Worm (Caenorhabditis elegans) whole organism, young adult: ENCODE measurements around the gene hrg-10.

Experiments
- B0019.2 ChIP-seq: fragments of 200-800 bp; sonication (Bioruptor generic); conservative IDR thresholded peaks from 2 replicates; pipeline ENCODE4 v1.3.6; 2022; ENCODE audit warnings: missing genetic modification reagents, missing genetic modification characterization, missing compliant biosample characterization
- F23B12.7 ChIP-seq: sonication (generic microtip); optimal IDR thresholded peaks from 2 replicates; lab custom pipeline; 2017; ENCODE audit warnings: missing genetic modification characterization, mild to moderate bottlenecking, missing compliant biosample characterization, antibody characterized with exemption, moderate library complexity; ENCODE audit not compliant: insufficient read depth
- F55B11.4 ChIP-seq: sonication (generic microtip); optimal IDR thresholded peaks from 2 replicates; lab custom pipeline; 2016; ENCODE audit warnings: missing compliant biosample characterization, missing genetic modification characterization, borderline replicate concordance; ENCODE audit not compliant: insufficient read depth
- F57A8.1 ChIP-seq: fragments of 200-800 bp; sonication (Bioruptor generic); optimal IDR thresholded peaks from 2 replicates; lab custom pipeline; 2018; ENCODE audit warnings: mild to moderate bottlenecking, missing genetic modification characterization, moderate library complexity, missing compliant biosample characterization
- F57C9.4 ChIP-seq: sonication (generic microtip); optimal IDR thresholded peaks from 2 replicates; lab custom pipeline; 2017; ENCODE audit warnings: mild to moderate bottlenecking, missing genetic modification characterization, missing compliant biosample characterization
- T07F8.4 ChIP-seq: sonication (generic microtip); optimal IDR thresholded peaks from 2 replicates; lab custom pipeline; 2016; ENCODE audit warnings: mild to moderate bottlenecking, missing genetic modification characterization, moderate library complexity, missing compliant biosample characterization
- Y67H2A.10 ChIP-seq: fragments of 200-800 bp; sonication (Bioruptor generic); conservative IDR thresholded peaks from 2 replicates; pipeline ENCODE4 v1.3.6; 2022; ENCODE audit warnings: missing genetic modification reagents, missing genetic modification characterization, missing compliant biosample characterization
- Y79H2A.3 ChIP-seq: fragments of 200-800 bp; sonication (Bioruptor generic); conservative IDR thresholded peaks from 2 replicates; pipeline ENCODE4 v1.3.6; 2022; ENCODE audit warnings: missing genetic modification reagents, missing genetic modification characterization, missing compliant biosample characterization
- athp-1 ChIP-seq: sonication (generic microtip); optimal IDR thresholded peaks from 2 replicates; lab custom pipeline; 2017; ENCODE audit warnings: mild to moderate bottlenecking, missing genetic modification characterization, missing compliant biosample characterization
- bed-1 ChIP-seq: fragments of 200-800 bp; sonication (Bioruptor generic); IDR thresholded peaks from 2 replicates; pipeline ENCODE4 v1.3.6; 2022; ENCODE audit warnings: missing genetic modification reagents, missing genetic modification characterization, missing compliant biosample characterization
- bed-2 ChIP-seq: fragments of 200-800 bp; sonication (Bioruptor generic); IDR thresholded peaks from 2 replicates; pipeline ENCODE4 v1.3.6; 2022; ENCODE audit warnings: missing genetic modification reagents, missing genetic modification characterization, missing compliant biosample characterization
- cebp-1 ChIP-seq, 2 experiments: fragments of 200-800 bp in 1 of 2; sonication (Bioruptor generic) in 1 of 2; sonication (generic microtip) in 1 of 2; IDR thresholded peaks in 1 of 2; optimal IDR thresholded peaks in 1 of 2; 2 replicates each; pipeline versions ENCODE4 v1.3.6 to Lab custom; 2017 to 2022; ENCODE audit warnings: missing compliant biosample characterization in 2 of 2, missing genetic modification characterization in 2 of 2, mild to moderate bottlenecking in 1 of 2, missing genetic modification reagents in 1 of 2, moderate library complexity in 1 of 2
- cebp-2 ChIP-seq: fragments of 200-800 bp; sonication (Bioruptor generic); IDR thresholded peaks from 2 replicates; pipeline ENCODE4 v1.3.6; 2022; ENCODE audit warnings: missing genetic modification characterization, missing compliant biosample characterization
- ceh-40 ChIP-seq: fragments of 200-800 bp; sonication (Bioruptor generic); IDR thresholded peaks from 2 replicates; pipeline ENCODE4 v1.3.6; 2022; ENCODE audit warnings: missing genetic modification characterization, missing compliant biosample characterization
- ceh-79 ChIP-seq: sonication (generic microtip); optimal IDR thresholded peaks from 2 replicates; lab custom pipeline; 2017; ENCODE audit warnings: mild to moderate bottlenecking, missing genetic modification characterization, missing compliant biosample characterization
- die-1 ChIP-seq: sonication (generic microtip); optimal IDR thresholded peaks from 2 replicates; lab custom pipeline; 2016; ENCODE audit warnings: missing genotype, mild to moderate bottlenecking, missing genetic modification characterization, missing compliant biosample characterization
- dox-1 ChIP-seq: fragments of 200-800 bp; sonication (Bioruptor generic); IDR thresholded peaks from 2 replicates; pipeline ENCODE4 v1.3.6; 2022; ENCODE audit warnings: missing genetic modification reagents, missing genetic modification characterization, missing compliant biosample characterization
- egl-18 ChIP-seq: fragments of 200-800 bp; sonication (Bioruptor generic); IDR thresholded peaks from 2 replicates; pipeline ENCODE4 v1.3.6; 2022; ENCODE audit warnings: missing genetic modification reagents, missing genetic modification characterization, missing compliant biosample characterization
- egrh-3 ChIP-seq: fragments of 200-800 bp; sonication (Bioruptor generic); IDR thresholded peaks from 2 replicates; pipeline ENCODE4 v1.3.6; 2022; ENCODE audit warnings: missing genetic modification reagents, missing genetic modification characterization, missing compliant biosample characterization
- ekl-4 ChIP-seq: fragments of 200-800 bp; sonication (Bioruptor generic); IDR thresholded peaks from 2 replicates; pipeline ENCODE4 v1.3.6; 2022; ENCODE audit warnings: missing genetic modification reagents, missing genetic modification characterization, missing compliant biosample characterization
- fkh-3 ChIP-seq: sonication (generic microtip); optimal IDR thresholded peaks from 2 replicates; lab custom pipeline; 2016; ENCODE audit warnings: mild to moderate bottlenecking, missing genetic modification characterization, missing compliant biosample characterization
- hlh-12 ChIP-seq: sonication (generic microtip); optimal IDR thresholded peaks from 2 replicates; lab custom pipeline; 2016; ENCODE audit warnings: missing genetic modification characterization, missing compliant biosample characterization
- hrde-1 ChIP-seq: sonication (generic microtip); optimal IDR thresholded peaks from 2 replicates; lab custom pipeline; 2016; ENCODE audit warnings: missing genetic modification characterization, mild to moderate bottlenecking, missing compliant biosample characterization, moderate library complexity, missing genotype, missing genetic modification reagents, borderline replicate concordance
- let-526 ChIP-seq: fragments of 200-800 bp; sonication (Bioruptor generic); IDR thresholded peaks from 2 replicates; pipeline ENCODE4 v1.3.6; 2022; ENCODE audit warnings: missing genetic modification reagents, missing genetic modification characterization, missing compliant biosample characterization
- lin-26 ChIP-seq: fragments of 200-800 bp; sonication (Bioruptor generic); IDR thresholded peaks from 2 replicates; pipeline ENCODE4 v1.3.6; 2022; ENCODE audit warnings: missing genetic modification reagents, missing genetic modification characterization, missing compliant biosample characterization
- madf-10 ChIP-seq: sonication (generic microtip); optimal IDR thresholded peaks from 2 replicates; lab custom pipeline; 2016; ENCODE audit warnings: mild to moderate bottlenecking, missing genetic modification characterization, missing compliant biosample characterization
- madf-3 ChIP-seq: fragments of 200-800 bp; sonication (Bioruptor generic); IDR thresholded peaks from 2 replicates; pipeline ENCODE4 v1.3.6; 2022; ENCODE audit warnings: missing genetic modification reagents, missing genetic modification characterization, missing compliant biosample characterization
- nhr-90 ChIP-seq: sonication (generic microtip); optimal IDR thresholded peaks from 2 replicates; lab custom pipeline; 2016; ENCODE audit warnings: missing genotype, mild to moderate bottlenecking, missing genetic modification characterization, missing compliant biosample characterization
- rcor-1 ChIP-seq: fragments of 200-800 bp; sonication (Bioruptor generic); IDR thresholded peaks from 2 replicates; pipeline ENCODE4 v1.3.6; 2022; ENCODE audit warnings: missing genetic modification reagents, missing genetic modification characterization, missing compliant biosample characterization
- rec-8 ChIP-seq, 2 experiments: sonication (generic microtip); optimal IDR thresholded peaks; 2 replicates each; lab custom pipeline; 2016; ENCODE audit warnings: mild to moderate bottlenecking in 2 of 2, missing genetic modification characterization in 2 of 2, missing genetic modification reagents in 2 of 2, missing genotype in 2 of 2, missing biosample characterization in 1 of 2, missing compliant biosample characterization in 1 of 2, moderate library complexity in 1 of 2
- tbx-9 ChIP-seq: sonication (generic microtip); optimal IDR thresholded peaks from 2 replicates; lab custom pipeline; 2016; ENCODE audit warnings: borderline replicate concordance, missing genetic modification characterization, inconsistent platforms, missing compliant biosample characterization
- zfh-2 ChIP-seq: fragments of 200-800 bp; sonication (Bioruptor generic); conservative IDR thresholded peaks from 2 replicates; pipeline ENCODE4 v1.3.6; 2022; ENCODE audit warnings: missing genetic modification reagents, missing genetic modification characterization, missing compliant biosample characterization
- ztf-22 ChIP-seq: fragments of 200-800 bp; sonication (Bioruptor generic); optimal IDR thresholded peaks from 2 replicates; lab custom pipeline; 2018; ENCODE audit warnings: mild to moderate bottlenecking, missing genetic modification characterization, moderate library complexity, missing compliant biosample characterization

Gene hrg-10

DNA sequence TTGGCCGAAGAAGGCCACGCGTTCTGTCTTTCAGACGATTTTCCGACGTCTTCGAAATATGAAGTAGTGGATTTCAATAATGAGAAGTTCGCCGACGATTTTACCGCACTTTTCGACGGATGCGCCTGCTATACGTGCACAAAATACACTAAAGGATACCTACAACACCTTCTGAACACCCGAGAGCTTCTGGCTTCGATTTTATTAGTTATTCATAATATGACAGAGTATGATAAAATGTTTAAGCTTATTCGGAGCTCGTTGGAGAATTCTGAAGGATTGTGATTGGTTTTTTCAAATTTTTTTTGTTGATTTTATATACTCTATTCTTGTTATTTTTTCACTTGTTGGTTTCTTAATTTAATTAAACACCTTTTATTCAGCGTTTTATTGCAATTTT lies 43.4 kb upstream of the hrg-10 start:
- TF ChIP-seq ceh-79 (no peak), tbx-9 (no peak), athp-1 (tag; lab: Kevin White, UChicago) (no peak), egrh-3 (GFP tag; lab: Robert Waterston, UW) (no peak)

DNA sequence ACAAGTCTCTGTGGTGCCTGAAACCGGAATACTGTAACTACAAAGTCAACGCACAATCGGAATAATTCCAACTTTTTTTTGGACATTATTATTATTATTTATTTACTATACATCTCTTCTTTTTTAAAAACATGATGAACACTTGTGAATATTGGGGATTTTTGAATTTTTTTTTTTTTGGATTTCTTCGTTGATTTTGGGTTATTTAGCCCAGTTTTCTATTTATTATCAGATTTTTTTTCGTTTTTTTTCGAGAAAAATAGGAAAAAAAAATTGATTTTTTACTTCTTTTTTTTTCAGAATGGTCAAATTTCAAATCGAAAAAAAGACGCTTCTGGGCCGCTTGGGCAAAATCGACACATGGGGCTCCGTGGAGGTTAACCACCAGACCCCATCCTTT lies 40.9 kb upstream of the hrg-10 start, which contains the start of gene tgt-2:
Gene tgt-2, plus strand, starts transcription at position 301 of the 400 bp plus-strand sequence.
- TF ChIP-seq Y67H2A.10 (GFP tag; lab: Robert Waterston, UW) (no peak), nhr-90 (tag; lab: Kevin White, UChicago) (no peak), bed-2 (no peak)

DNA sequence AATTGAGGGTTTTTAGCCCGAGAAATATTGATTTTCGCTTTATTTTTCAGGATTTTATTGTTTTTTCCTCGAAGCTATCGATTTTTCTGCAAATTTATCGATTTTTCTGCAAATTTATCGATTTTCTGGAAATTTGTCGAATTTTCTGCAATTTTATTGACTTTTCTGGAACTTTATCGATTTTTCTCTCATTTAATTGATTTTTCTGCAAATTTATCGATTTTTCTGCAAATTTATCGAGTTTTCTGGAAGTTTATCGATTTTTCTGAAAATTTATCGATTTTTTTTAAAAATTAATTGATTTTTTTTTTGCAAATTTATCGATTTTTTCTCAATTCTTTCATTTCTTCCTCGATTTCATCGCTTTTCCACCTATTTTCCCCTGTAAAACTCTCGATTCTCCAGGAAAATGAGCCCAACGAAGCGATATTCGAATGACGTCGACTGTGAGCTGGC lies 36.4 kb upstream of the hrg-10 start, which contains the start of gene gtf-2F2:
Gene gtf-2F2, plus strand, starts transcription at position 406 of the 456 bp plus-strand sequence.
- TF ChIP-seq athp-1 (tag; lab: Kevin White, UChicago) (no peak), ceh-40 (no peak), bed-1 (GFP tag; lab: Robert Waterston, UW) (no peak), dox-1 (GFP tag; lab: Robert Waterston, UW) (no peak), F23B12.7 (tag; lab: Kevin White, UChicago) (no peak), T07F8.4 (tag; lab: Kevin White, UChicago) (no peak), F57A8.1 (GFP tag; lab: Kevin White, UChicago) (no peak), F55B11.4 (tag; lab: Kevin White, UChicago) (no peak), ceh-79 (no peak), hrde-1 (tag; lab: Kevin White, UChicago) (no peak), madf-3 (GFP tag; lab: Robert Waterston, UW) (no peak), rcor-1 (no peak), rec-8 (tag; optimal IDR thresholded peaks at IDR 0.05; lab: Kevin White, UChicago) (no peak)

DNA sequence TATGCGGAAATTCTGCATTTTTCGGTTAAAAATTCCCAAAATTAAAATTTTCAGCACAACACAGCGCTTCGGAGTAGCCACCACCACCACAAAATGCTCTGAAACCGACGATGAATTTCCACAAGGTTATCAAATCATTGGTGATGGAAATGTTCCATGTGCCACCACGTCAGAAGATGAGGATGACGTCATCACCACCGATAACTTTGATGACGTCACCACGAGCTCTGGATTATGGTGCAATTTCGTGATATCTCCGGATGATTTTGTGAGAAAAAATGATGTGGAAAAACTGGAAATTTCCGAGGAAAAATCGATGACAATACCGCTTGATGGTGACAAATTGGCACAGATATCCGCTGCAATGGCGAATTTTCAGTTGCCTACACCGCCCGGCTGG lies 35.9 kb upstream of the hrg-10 start:
- TF ChIP-seq zfh-2 (no peak), egrh-3 (GFP tag; lab: Robert Waterston, UW) (no peak), hlh-12 (tag; lab: Kevin White, UChicago) (no peak), F57C9.4 (tag; lab: Kevin White, UChicago) (no peak), die-1 (no peak), Y79H2A.3 (GFP tag; lab: Robert Waterston, UW) (no peak), egl-18 (GFP tag; lab: Robert Waterston, UW) (no peak), cebp-1 (GFP tag; IDR thresholded peaks at IDR 0.05; lab: Robert Waterston, UW) (no peak), cebp-1 (tag; optimal IDR thresholded peaks at IDR 0.05; lab: Kevin White, UChicago) (no peak), fkh-3 (no peak), let-526 (GFP tag; lab: Robert Waterston, UW) (no peak), tbx-9 (no peak), lin-26 (no peak), F23B12.7 (tag; lab: Kevin White, UChicago) (no peak)
- TF ChIP-seq, all 124 proteins: peak for 0

DNA sequence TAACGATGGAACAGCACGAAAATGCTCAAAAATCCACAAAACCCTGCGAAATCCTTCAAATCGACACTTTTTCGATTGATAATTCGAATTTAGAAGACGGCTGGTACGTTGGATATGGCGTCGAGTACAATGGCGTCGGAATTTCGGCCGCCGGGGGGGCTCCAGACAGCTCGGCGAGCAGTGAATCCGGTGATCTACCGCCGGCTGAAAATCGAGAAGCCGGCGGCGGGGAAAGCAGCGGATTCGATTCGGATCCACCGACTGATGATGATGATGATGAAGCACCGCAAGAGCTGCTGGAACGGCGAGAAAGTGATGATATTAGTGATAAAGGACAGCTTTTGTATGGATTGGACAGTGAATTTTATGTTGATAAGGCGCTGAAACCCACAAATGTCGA lies 33.8 kb upstream of the hrg-10 start:
- TF ChIP-seq egrh-3 (GFP tag; lab: Robert Waterston, UW) (peak; percentile 70; the same call in 1 of the 2 replicates), cebp-2 (GFP tag; lab: Robert Waterston, UW) (no peak), B0019.2 (GFP tag; lab: Robert Waterston, UW) (no peak), nhr-90 (tag; lab: Kevin White, UChicago) (no peak), ekl-4 (no peak), ztf-22 (no peak), zfh-2 (peak; percentile 74), madf-10 (tag; lab: Kevin White, UChicago) (no peak)
